Worm (Caenorhabditis elegans): ENCODE data around the gene kel-3.

- TF ChIP-seq ceh-24 (tag; optimal IDR thresholded peaks at IDR 0.05) (no peak), nhr-11 (tag; optimal IDR thresholded peaks at IDR 0.05) (no peak), ama-1 (optimal IDR thresholded peaks at IDR 0.05) (no peak), pha-4 (tag; optimal IDR thresholded peaks at IDR 0.05) (no peak), pqm-1 (tag; optimal IDR thresholded peaks at IDR 0.05) (no peak), T23F11.4 (GFP tag; optimal IDR thresholded peaks at IDR 0.05) (no peak)
Observed at ce11 chrIII:13461535-13461934, 3.1 kb upstream of the kel-3 start.

All from whole organism, late embryonic.